Worm (Caenorhabditis elegans): ENCODE measurements around the gene nspb-11.

DNA sequence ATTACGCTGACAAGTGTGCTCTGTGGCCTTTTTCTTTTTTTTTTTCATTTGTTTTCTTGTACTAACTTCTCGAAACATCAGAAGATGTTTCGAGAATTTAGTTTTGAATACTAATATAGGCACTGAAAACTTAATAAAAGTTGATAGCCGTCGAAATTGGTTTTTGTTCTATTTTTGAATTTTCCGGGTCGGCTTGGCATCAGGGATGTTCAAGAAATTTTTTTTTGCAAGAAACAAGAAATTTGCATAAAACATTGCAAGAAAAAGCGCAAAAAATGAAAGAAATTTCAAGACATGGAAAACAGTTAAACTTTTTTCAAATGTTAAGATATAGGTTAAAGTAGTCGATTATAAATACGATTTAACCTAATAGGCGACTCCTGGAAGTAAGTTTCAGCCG is 16.1 kb downstream of the nspb-11 start:
- TF ChIP-seq tbx-37 (GFP tag; conservative IDR thresholded peaks at IDR 0.05) (no peak), ama-1 (optimal IDR thresholded peaks at IDR 0.05) (no peak), ceh-36 (tag; optimal IDR thresholded peaks at IDR 0.05) (no peak), hmbx-1 (tag; optimal IDR thresholded peaks at IDR 0.05) (no peak), tra-4 (tag; optimal IDR thresholded peaks at IDR 0.05) (no peak), F13C5.2 (tag; optimal IDR thresholded peaks at IDR 0.05) (no peak), ets-7 (tag; optimal IDR thresholded peaks at IDR 0.05) (no peak), scrt-1 (GFP tag; IDR thresholded peaks at IDR 0.05) (no peak)

All from whole organism, early embryonic.